Fruit fly (Drosophila melanogaster) whole organism, pupa: ENCODE measurements around the gene CG1463.

Experiments used
- CG13204 ChIP-seq: fragments of 200-800 bp; sonication (Bioruptor generic); optimal IDR thresholded peaks from 2 replicates; lab custom pipeline; 2018; ENCODE audit warnings: missing biosample characterization, mild to moderate bottlenecking, missing genetic modification characterization, moderate library complexity
- CG15710 ChIP-seq: fragments of 200-800 bp; sonication (Bioruptor generic); optimal IDR thresholded peaks from 2 replicates; lab custom pipeline; 2018; ENCODE audit warnings: missing biosample characterization, mild to moderate bottlenecking, missing genetic modification characterization, moderate library complexity
- CG17806 ChIP-seq: fragments of 200-800 bp; sonication (Bioruptor generic); optimal IDR thresholded peaks from 2 replicates; lab custom pipeline; 2018; ENCODE audit warnings: missing biosample characterization, mild to moderate bottlenecking, missing genetic modification characterization, moderate library complexity
- CG4496 ChIP-seq: fragments of 200-800 bp; sonication (Bioruptor generic); IDR thresholded peaks from 3 replicates; pipeline ENCODE4 v1.3.6; 2022; ENCODE audit warnings: missing biosample characterization, missing genetic modification characterization
- CG8159 ChIP-seq: fragments of 200-800 bp; sonication (Bioruptor generic); optimal IDR thresholded peaks from 3 replicates; lab custom pipeline; 2018; ENCODE audit warnings: missing biosample characterization, mild to moderate bottlenecking, missing genetic modification characterization, moderate library complexity
- D1 ChIP-seq: fragments of 200-800 bp; sonication (Bioruptor generic); optimal IDR thresholded peaks from 2 replicates; lab custom pipeline; 2018; ENCODE audit warnings: missing biosample characterization, mild to moderate bottlenecking, missing genetic modification characterization, moderate library complexity
- EcR ChIP-seq: fragments of 200-800 bp; sonication (Bioruptor generic); optimal IDR thresholded peaks from 3 replicates; lab custom pipeline; 2019; ENCODE audit warnings: missing biosample characterization, missing genetic modification characterization, mild to moderate bottlenecking, moderate library complexity, missing genetic modification reagents
- Pif1A ChIP-seq: fragments of 200-800 bp; sonication (Bioruptor generic); optimal IDR thresholded peaks from 3 replicates; lab custom pipeline; 2016; ENCODE audit warnings: missing biosample characterization, missing genetic modification characterization
- Snoo ChIP-seq: fragments of 200-800 bp; sonication (Bioruptor generic); optimal IDR thresholded peaks from 3 replicates; lab custom pipeline; 2017; ENCODE audit warnings: missing biosample characterization, mild to moderate bottlenecking, missing genetic modification characterization, inconsistent platforms
- fd96Ca ChIP-seq: fragments of 200-800 bp; sonication (Bioruptor generic); IDR thresholded peaks from 3 replicates; pipeline ENCODE4 v1.3.6; 2022; ENCODE audit warnings: missing biosample characterization, missing genetic modification characterization

- TF ChIP-seq Pif1A (GFP tag; lab: Kevin White, UChicago) (no peak), Snoo (tag; lab: Kevin White, UChicago) (no peak), CG17806 (tag; lab: Kevin White, UChicago) (no peak), fd96Ca (GFP tag; lab: Robert Waterston, UW) (no peak), CG15710 (tag; lab: Kevin White, UChicago) (no peak), EcR (GFP tag; lab: Kevin White, UChicago) (no peak), CG4496 (GFP tag; lab: Robert Waterston, UW) (no peak), D1 (no peak), CG13204 (GFP tag; lab: Kevin White, UChicago) (no peak), CG8159 (tag; lab: Kevin White, UChicago) (no peak)
Measured at dm6 chrX:12632157-12632422, 20.6 kb upstream of the CG1463 start.
